Worm (Caenorhabditis elegans) whole organism, L2 larva: ENCODE results near the gene cox-11.

ENCODE experiments used
- nhr-237 ChIP-seq: fragments of 150-350 bp; optimal IDR thresholded peaks from 2 replicates; lab custom pipeline; 2014; ENCODE audit warnings: missing biosample characterization, missing genetic modification characterization
- snpc-4 ChIP-seq: fragments of 150-350 bp; optimal IDR thresholded peaks from 2 replicates; lab custom pipeline; 2014; ENCODE audit warnings: missing biosample characterization, missing genetic modification characterization
- unc-39 ChIP-seq: fragments of 150-350 bp; optimal IDR thresholded peaks from 2 replicates; lab custom pipeline; 2014; ENCODE audit warnings: missing biosample characterization, missing genetic modification characterization
- ztf-11 ChIP-seq: sonication (generic microtip); optimal IDR thresholded peaks from 2 replicates; lab custom pipeline; 2017; ENCODE audit warnings: missing biosample characterization, missing genetic modification characterization

DNA sequence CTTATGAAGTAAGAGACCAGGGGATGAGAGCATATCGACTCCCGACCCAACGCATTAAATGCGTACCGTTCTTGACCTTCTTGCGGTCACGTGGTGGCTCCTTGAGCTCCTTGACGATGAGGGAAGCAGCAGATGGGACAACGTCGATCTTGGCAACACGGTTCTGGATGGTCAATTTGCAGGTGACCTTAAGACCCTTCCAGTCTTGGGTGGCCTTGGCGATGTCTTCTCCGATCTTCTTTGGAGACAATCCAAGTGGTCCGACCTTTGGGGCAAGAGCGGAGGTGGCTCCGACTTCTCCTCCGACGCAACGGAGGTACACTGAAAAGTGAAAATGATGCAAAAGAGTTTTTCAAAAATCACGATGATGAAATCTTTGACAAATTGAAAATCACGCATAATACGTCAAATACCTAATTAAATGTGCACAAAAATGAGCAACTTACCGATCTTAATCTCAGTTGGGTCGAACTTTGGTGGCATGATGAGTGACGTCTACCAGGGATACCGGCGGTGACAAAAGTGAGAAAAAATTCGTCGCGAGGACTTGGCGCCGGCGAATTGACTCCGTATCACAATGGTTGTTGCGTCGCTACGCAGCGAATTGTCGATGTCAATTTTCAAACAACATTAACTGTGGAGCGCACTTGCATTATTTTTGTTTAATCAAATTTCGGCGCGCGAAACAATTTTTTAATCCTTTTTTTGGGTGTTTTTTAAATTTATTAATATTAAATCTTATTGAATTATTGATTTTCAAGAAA is 3.9 kb upstream of the cox-11 start, which contains the start of gene rpl-12:
- TF ChIP-seq ztf-11 (tag; lab: Kevin White, UChicago) (peak; percentile 65), unc-39 (tag; lab: Kevin White, UChicago) (peak; percentile 65), snpc-4 (tag; lab: Kevin White, UChicago) (peak; percentile 91), nhr-237 (tag; lab: Kevin White, UChicago) (peak; percentile 89)
